Worm (Caenorhabditis elegans) whole organism, early embryonic: Measurements from ENCODE around the gene lin-48.

ENCODE experiments used
- B0310.2 ChIP-seq: sonication (generic microtip); optimal IDR thresholded peaks from 2 replicates; lab custom pipeline; 2016; ENCODE audit warnings: mild to moderate bottlenecking, missing genetic modification characterization, missing compliant biosample characterization
- F13C5.2 ChIP-seq: sonication (generic microtip); optimal IDR thresholded peaks from 2 replicates; lab custom pipeline; 2017; ENCODE audit warnings: mild to moderate bottlenecking, missing genetic modification characterization, inconsistent platforms, missing compliant biosample characterization
- aly-1 ChIP-seq: sonication (generic microtip); optimal IDR thresholded peaks from 2 replicates; lab custom pipeline; 2016; ENCODE audit warnings: missing genetic modification characterization, missing compliant biosample characterization
- ama-1 ChIP-seq: fragments of 150-350 bp; optimal IDR thresholded peaks from 2 replicates; lab custom pipeline; 2014
- ceh-13 ChIP-seq: fragments of 200-800 bp; sonication (Bioruptor generic); optimal IDR thresholded peaks from 2 replicates; lab custom pipeline; 2018; ENCODE audit warnings: mild to moderate bottlenecking, missing genetic modification characterization, missing compliant biosample characterization
- ceh-36 ChIP-seq: sonication (generic microtip); optimal IDR thresholded peaks from 2 replicates; lab custom pipeline; 2016; ENCODE audit warnings: missing genetic modification characterization, inconsistent platforms, missing compliant biosample characterization
- ets-7 ChIP-seq: sonication (generic microtip); optimal IDR thresholded peaks from 2 replicates; lab custom pipeline; 2016; ENCODE audit warnings: missing genotype, missing genetic modification characterization, missing compliant biosample characterization
- flt-1 ChIP-seq: fragments of 200-800 bp; sonication (Bioruptor generic); IDR thresholded peaks from 2 replicates; pipeline ENCODE4 v1.3.6; 2022; ENCODE audit warnings: missing genetic modification characterization, missing compliant biosample characterization
- hmbx-1 ChIP-seq: sonication (generic microtip); optimal IDR thresholded peaks from 2 replicates; lab custom pipeline; 2016; ENCODE audit warnings: mild to moderate bottlenecking, missing genetic modification characterization, missing compliant biosample characterization
- hmg-4 ChIP-seq: fragments of 200-800 bp; sonication (Bioruptor generic); optimal IDR thresholded peaks from 2 replicates; lab custom pipeline; 2018; ENCODE audit warnings: mild to moderate bottlenecking, missing genetic modification characterization, missing compliant biosample characterization
- hnd-1 ChIP-seq: sonication (generic microtip); optimal IDR thresholded peaks from 2 replicates; lab custom pipeline; 2016; ENCODE audit warnings: missing genetic modification characterization, missing compliant biosample characterization
- pes-1 ChIP-seq: fragments of 200-800 bp; sonication (Bioruptor generic); IDR thresholded peaks from 2 replicates; pipeline ENCODE4 v1.3.6; 2022; ENCODE audit warnings: missing genetic modification reagents, missing genetic modification characterization, missing compliant biosample characterization
- scrt-1 ChIP-seq: fragments of 200-800 bp; sonication (Bioruptor generic); IDR thresholded peaks from 2 replicates; pipeline ENCODE4 v1.3.6; 2022; ENCODE audit warnings: missing genetic modification characterization, missing compliant biosample characterization
- sea-1 ChIP-seq: fragments of 200-800 bp; sonication (Bioruptor generic); conservative IDR thresholded peaks from 2 replicates; pipeline ENCODE4 v1.3.6; 2022; ENCODE audit warnings: missing genetic modification characterization, missing compliant biosample characterization
- tbx-11 ChIP-seq: fragments of 200-800 bp; sonication (Bioruptor generic); IDR thresholded peaks from 2 replicates; pipeline ENCODE4 v1.3.6; 2022; ENCODE audit warnings: missing genetic modification characterization, missing compliant biosample characterization
- tbx-37 ChIP-seq: fragments of 200-800 bp; sonication (Bioruptor generic); conservative IDR thresholded peaks from 2 replicates; pipeline ENCODE4 v1.3.6; 2022; ENCODE audit warnings: missing genetic modification reagents, missing genetic modification characterization, missing compliant biosample characterization
- tra-4 ChIP-seq: sonication (generic microtip); optimal IDR thresholded peaks from 2 replicates; lab custom pipeline; 2017; ENCODE audit warnings: missing genetic modification characterization, missing compliant biosample characterization

The lin-48 gene

DNA sequence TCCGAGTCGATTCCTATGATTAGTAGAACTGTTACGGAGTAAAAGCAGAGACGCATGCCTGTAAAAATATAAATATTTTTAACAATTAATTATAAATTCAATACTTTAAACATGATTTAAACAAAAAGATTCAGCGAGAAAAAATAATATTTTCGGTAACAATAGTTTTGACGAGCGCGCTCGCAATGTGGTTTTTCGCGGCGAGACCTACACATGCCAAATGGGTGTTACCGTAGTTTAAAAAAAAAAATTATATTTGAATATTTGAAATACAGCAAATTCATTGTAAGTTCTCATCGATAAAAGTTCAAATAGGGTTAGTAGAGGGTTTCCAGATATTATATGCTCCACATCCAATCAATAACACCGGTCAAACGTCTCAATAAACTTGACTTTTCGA lies 18.8 kb upstream of the lin-48 start, which contains the start of gene gldi-5:
TSS of gene gldi-5 (minus strand) at position 58 of the 400 bp plus-strand sequence.
- TF ChIP-seq sea-1 (GFP tag; lab: Robert Waterston, UW) (no peak), F13C5.2 (no peak), tra-4 (tag; lab: Kevin White, UChicago) (no peak), pes-1 (GFP tag; lab: Robert Waterston, UW) (no peak), scrt-1 (GFP tag; lab: Robert Waterston, UW) (no peak), tbx-11 (no peak), ama-1 (lab: Kevin White, UChicago) (no peak), B0310.2 (no peak), ets-7 (tag; lab: Kevin White, UChicago) (no peak), tbx-37 (GFP tag; lab: Robert Waterston, UW) (no peak), ceh-13 (GFP tag; lab: Kevin White, UChicago) (no peak), hmbx-1 (tag; lab: Kevin White, UChicago) (no peak), aly-1 (tag; lab: Kevin White, UChicago) (no peak), hmg-4 (no peak), flt-1 (GFP tag; lab: Robert Waterston, UW) (no peak), hnd-1 (tag; lab: Kevin White, UChicago) (no peak), ceh-36 (tag; lab: Kevin White, UChicago) (no peak)

DNA sequence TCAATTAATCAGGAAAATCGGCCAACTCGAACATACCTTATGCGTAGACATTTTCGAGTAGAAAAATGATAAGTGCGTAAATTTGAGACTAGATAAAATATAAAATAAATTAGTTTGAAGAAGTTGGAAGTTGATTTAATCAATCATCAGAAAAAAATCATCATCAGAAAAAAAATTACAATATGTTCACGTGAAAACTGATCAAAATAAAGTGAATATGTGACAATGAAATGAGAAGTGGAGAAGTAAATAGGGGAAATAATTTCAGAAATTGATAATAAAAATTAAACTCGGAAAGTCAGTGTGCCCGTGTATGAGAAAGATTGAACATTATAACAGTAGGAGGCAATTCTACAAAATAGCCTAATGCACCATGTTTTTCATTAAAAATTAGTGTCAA lies 15.7 kb upstream of the lin-48 start, which contains the start of gene F34D10.9:
TSS of gene F34D10.9 (minus strand) at position 101 of the 400 bp plus-strand sequence.
- TF ChIP-seq flt-1 (GFP tag; lab: Robert Waterston, UW) (no peak), aly-1 (tag; lab: Kevin White, UChicago) (no peak), ets-7 (tag; lab: Kevin White, UChicago) (no peak)

DNA sequence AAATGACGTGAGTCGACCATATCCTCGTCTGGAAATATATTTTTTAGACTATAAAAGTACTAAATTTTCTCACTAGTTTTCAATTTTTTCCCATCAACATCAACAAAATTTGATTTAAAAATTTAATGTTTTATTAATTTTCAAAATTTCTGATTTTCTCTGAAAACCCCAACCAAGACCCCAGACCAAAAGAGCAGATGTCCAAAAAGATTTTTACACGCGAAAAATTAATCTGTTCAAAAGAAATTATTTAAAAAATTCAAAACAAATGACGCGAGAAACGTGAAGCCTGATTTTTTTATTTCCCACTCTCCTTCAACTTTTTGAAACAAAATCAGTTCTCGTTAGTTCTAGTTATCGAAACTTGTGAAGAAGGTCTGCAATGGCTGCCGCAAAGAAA lies 14.8 kb upstream of the lin-48 start, which contains the start of gene F34D10.8:
TSS of gene F34D10.8 (plus strand) at position 301 of the 400 bp plus-strand sequence.
- TF ChIP-seq flt-1 (GFP tag; lab: Robert Waterston, UW) (no peak), pes-1 (GFP tag; lab: Robert Waterston, UW) (no peak), tbx-37 (GFP tag; lab: Robert Waterston, UW) (no peak), ets-7 (tag; lab: Kevin White, UChicago) (no peak), ceh-36 (tag; lab: Kevin White, UChicago) (no peak), scrt-1 (GFP tag; lab: Robert Waterston, UW) (no peak), hmg-4 (no peak)

DNA sequence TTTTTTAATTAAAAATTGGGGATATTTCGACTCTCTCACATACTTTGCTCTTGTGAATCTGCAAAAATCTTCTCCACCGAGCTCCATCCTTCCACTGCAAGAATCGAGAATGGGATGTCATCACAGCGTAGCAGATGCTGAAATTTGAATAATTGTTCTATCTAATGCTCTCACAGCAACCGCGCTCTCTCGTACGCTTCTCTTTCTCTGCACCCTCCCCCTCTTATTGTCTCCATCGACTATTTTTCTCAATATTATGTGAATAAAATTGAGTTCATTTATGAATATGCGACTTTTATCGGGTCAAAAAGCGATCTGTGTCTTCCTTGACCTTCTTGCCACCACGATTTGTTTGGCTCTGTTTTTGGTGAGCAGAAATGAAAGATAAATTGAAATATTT lies 11.2 kb upstream of the lin-48 start, which contains the start of gene F34D10.3:
TSS of gene F34D10.3 (plus strand) at position 249 of the 400 bp plus-strand sequence.
- TF ChIP-seq hnd-1 (tag; lab: Kevin White, UChicago) (no peak), pes-1 (GFP tag; lab: Robert Waterston, UW) (no peak), tbx-11 (no peak), B0310.2 (no peak), F13C5.2 (no peak), scrt-1 (GFP tag; lab: Robert Waterston, UW) (no peak), ama-1 (lab: Kevin White, UChicago) (no peak), tra-4 (tag; lab: Kevin White, UChicago) (no peak), sea-1 (GFP tag; lab: Robert Waterston, UW) (no peak), flt-1 (GFP tag; lab: Robert Waterston, UW) (no peak), hmbx-1 (tag; lab: Kevin White, UChicago) (no peak), hmg-4 (no peak), ceh-36 (tag; lab: Kevin White, UChicago) (no peak), ceh-13 (GFP tag; lab: Kevin White, UChicago) (no peak), ets-7 (tag; lab: Kevin White, UChicago) (no peak)

DNA sequence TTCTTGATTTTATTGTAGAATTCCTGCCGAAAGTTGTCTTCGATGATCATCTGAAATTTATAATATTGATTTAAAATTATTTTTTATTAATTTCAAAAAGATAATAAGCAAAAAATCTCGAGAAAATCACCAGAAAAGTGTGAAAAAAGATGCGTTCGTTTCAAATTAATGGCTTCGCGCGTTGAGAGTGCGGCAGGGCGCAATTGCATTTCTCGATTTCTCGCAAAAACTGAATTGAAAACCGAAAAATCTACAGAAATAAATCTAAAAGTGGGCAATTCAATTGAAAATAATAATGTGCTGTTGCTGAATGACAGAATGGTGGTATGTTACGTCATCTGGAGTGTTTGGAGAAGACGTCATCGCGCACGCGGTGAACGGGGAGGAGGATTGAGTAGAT lies 10.2 kb upstream of the lin-48 start, which contains the start of gene evl-18:
TSS of gene evl-18 (minus strand) at position 50 of the 400 bp plus-strand sequence.
- no peak for TF ChIP-seq tbx-11
- TF ChIP-seq B0310.2: no peak
- no peak for TF ChIP-seq tbx-37 (GFP tag; lab: Robert Waterston, UW)
- no peak for TF ChIP-seq hmg-4
- TF ChIP-seq ets-7 (tag; lab: Kevin White, UChicago): no peak
- TF ChIP-seq aly-1 (tag; lab: Kevin White, UChicago): no peak
- TF ChIP-seq sea-1 (GFP tag; lab: Robert Waterston, UW): no peak
- TF ChIP-seq flt-1 (GFP tag; lab: Robert Waterston, UW): no peak
- no peak for TF ChIP-seq ama-1 (lab: Kevin White, UChicago)
- TF ChIP-seq scrt-1 (GFP tag; lab: Robert Waterston, UW): no peak
- no peak for TF ChIP-seq ceh-36 (tag; lab: Kevin White, UChicago)

DNA sequence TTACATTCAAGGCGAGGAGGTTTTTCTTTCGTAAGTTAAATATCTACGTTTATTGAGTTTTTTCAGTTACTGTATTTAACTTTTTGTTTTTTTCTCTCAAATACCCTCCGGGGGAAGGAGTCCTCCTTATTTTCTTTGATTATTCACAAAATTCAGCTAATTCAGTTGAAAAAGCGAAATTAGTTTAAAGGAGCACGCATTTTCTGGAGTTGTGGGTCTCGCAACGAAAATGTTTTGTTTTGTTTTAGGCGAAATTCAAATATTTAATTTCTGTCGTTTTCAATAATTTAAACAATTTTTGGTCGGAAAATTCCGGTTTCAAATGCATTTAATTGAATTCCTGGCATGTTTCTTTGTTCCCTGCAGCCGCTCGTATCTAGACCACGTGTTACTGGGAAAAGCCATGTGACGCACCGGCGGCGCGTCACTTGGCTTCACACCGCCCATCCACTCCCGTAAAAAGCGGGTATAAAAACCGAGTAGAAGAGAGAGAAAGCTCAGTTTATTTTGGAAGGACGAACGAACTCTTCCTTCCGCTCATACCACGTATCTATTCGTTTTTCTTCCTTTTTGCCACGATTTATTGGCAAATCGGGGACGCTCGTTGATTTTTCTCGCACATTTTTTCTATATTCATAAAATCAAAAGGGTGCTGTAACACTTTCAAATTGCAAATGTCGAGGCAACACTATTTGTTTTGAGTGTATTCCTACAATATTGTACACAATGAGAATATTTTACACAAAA lies 9.6 kb upstream of the lin-48 start:
- TF ChIP-seq tbx-11 (0 out of 2 replicates have a peak, but pooled peaks have one; percentile 24), sea-1 (GFP tag; lab: Robert Waterston, UW) (no peak)

DNA sequence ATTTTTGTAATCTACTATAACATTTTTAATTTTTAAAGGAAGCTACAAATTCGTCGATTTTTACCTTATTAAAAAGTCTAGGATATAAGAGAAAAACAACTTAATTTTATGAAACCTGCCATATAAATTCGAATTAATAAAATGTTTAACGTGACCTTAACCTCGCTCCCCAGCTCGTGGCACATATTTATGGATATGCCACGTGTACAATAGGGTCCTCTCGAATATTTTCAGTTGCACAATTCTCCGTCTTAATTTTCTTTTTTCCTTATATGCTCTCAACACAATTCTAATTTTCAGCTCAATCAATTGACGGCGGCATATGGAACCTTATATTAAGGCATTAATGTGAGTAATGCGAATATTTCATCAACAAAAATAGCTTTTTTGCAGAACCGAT lies 8.9 kb upstream of the lin-48 start, which contains the start of gene F34D10.4:
TSS of gene F34D10.4 (plus strand) at position 301 of the 400 bp plus-strand sequence.
- TF ChIP-seq hnd-1 (tag; lab: Kevin White, UChicago) (no peak), B0310.2 (no peak), tbx-11 (no peak), aly-1 (tag; lab: Kevin White, UChicago) (no peak), hmg-4 (no peak), ama-1 (lab: Kevin White, UChicago) (no peak), ets-7 (tag; lab: Kevin White, UChicago) (no peak), hmbx-1 (tag; lab: Kevin White, UChicago) (no peak), tra-4 (tag; lab: Kevin White, UChicago) (no peak), ceh-36 (tag; lab: Kevin White, UChicago) (no peak), scrt-1 (GFP tag; lab: Robert Waterston, UW) (no peak), F13C5.2 (no peak), pes-1 (GFP tag; lab: Robert Waterston, UW) (no peak), ceh-13 (GFP tag; lab: Kevin White, UChicago) (no peak)
